Fruit fly (Drosophila melanogaster) whole organism, embryonic: ENCODE data around the gene Cpsf5.

ENCODE experiments used
- Bgb ChIP-seq: fragments of 200-800 bp; sonication (Bioruptor generic); IDR thresholded peaks from 2 replicates; pipeline ENCODE4 v1.3.6; 2022; ENCODE audit warnings: missing biosample characterization, missing genetic modification characterization; ENCODE audit not compliant: partially characterized antibody
- BtbVII ChIP-seq: fragments of 200-800 bp; sonication (Bioruptor generic); optimal IDR thresholded peaks from 3 replicates; lab custom pipeline; 2017; ENCODE audit warnings: missing biosample characterization, mild to moderate bottlenecking, missing genetic modification characterization
- C15 ChIP-seq: fragments of 200-800 bp; sonication (Bioruptor generic); IDR thresholded peaks from 3 replicates; pipeline ENCODE4 v1.3.6; 2022; ENCODE audit warnings: missing biosample characterization, missing genetic modification characterization
- CG10431 ChIP-seq: fragments of 200-800 bp; sonication (Bioruptor generic); optimal IDR thresholded peaks from 3 replicates; lab custom pipeline; 2018; ENCODE audit warnings: missing biosample characterization, mild to moderate bottlenecking, missing genetic modification characterization
- CG12299 ChIP-seq: fragments of 200-800 bp; sonication (Bioruptor generic); optimal IDR thresholded peaks from 2 replicates; lab custom pipeline; 2018; ENCODE audit warnings: missing biosample characterization, mild to moderate bottlenecking, missing genetic modification characterization
- CG1233 ChIP-seq: fragments of 200-800 bp; sonication (Bioruptor generic); optimal IDR thresholded peaks from 4 replicates; lab custom pipeline; 2018; ENCODE audit warnings: missing biosample characterization, mild to moderate bottlenecking, missing genetic modification characterization
- CG17802 ChIP-seq: fragments of 200-800 bp; sonication (Bioruptor generic); optimal IDR thresholded peaks from 2 replicates; lab custom pipeline; 2018; ENCODE audit warnings: missing biosample characterization, mild to moderate bottlenecking, missing genetic modification characterization, moderate library complexity
- CG2199 ChIP-seq: fragments of 200-800 bp; sonication (Bioruptor generic); IDR thresholded peaks from 3 replicates; pipeline ENCODE4 v1.3.6; 2022; ENCODE audit warnings: missing biosample characterization, missing genetic modification characterization
- CG2712 ChIP-seq: fragments of 200-800 bp; optimal IDR thresholded peaks from 3 replicates; lab custom pipeline; 2019; ENCODE audit warnings: missing biosample characterization, mild to moderate bottlenecking, missing genetic modification characterization, moderate library complexity
- CG2875 ChIP-seq: fragments of 200-800 bp; sonication (Bioruptor generic); optimal IDR thresholded peaks from 2 replicates; lab custom pipeline; 2017; ENCODE audit warnings: missing biosample characterization, mild to moderate bottlenecking, missing genetic modification characterization, missing genetic modification reagents
- CG31365 ChIP-seq: fragments of 200-800 bp; sonication (Bioruptor generic); optimal IDR thresholded peaks from 2 replicates; lab custom pipeline; 2018; ENCODE audit warnings: missing biosample characterization, mild to moderate bottlenecking, missing genetic modification characterization
- CG33213 ChIP-seq: fragments of 200-800 bp; sonication (Bioruptor generic); optimal IDR thresholded peaks from 3 replicates; lab custom pipeline; 2016; ENCODE audit warnings: missing biosample characterization, missing genetic modification characterization
- CG4328 ChIP-seq: fragments of 200-800 bp; sonication (Bioruptor generic); optimal IDR thresholded peaks from 3 replicates; lab custom pipeline; 2017; ENCODE audit warnings: missing biosample characterization, missing genetic modification reagents, missing genetic modification characterization
- CG5180 ChIP-seq: fragments of 200-800 bp; sonication (Bioruptor generic); optimal IDR thresholded peaks from 3 replicates; lab custom pipeline; 2017; ENCODE audit warnings: missing biosample characterization, missing genetic modification characterization, mild to moderate bottlenecking, moderate library complexity, missing genetic modification reagents
- CG6272 ChIP-seq: fragments of 200-800 bp; sonication (Bioruptor generic); IDR thresholded peaks from 2 replicates; pipeline ENCODE4 v1.3.6; 2022; ENCODE audit warnings: missing biosample characterization, missing genetic modification characterization
- D ChIP-seq, 2 experiments: fragments of 200-800 bp in 1 of 2; fragments of >200 bp in 1 of 2; sonication (Bioruptor generic) in 1 of 2; optimal IDR thresholded peaks; 2 replicates in 1 of 2; 3 replicates in 1 of 2; lab custom pipeline; 2017; ENCODE audit warnings: mild to moderate bottlenecking in 1 of 2, missing biosample characterization in 1 of 2, missing genetic modification characterization in 1 of 2, missing genetic modification reagents in 1 of 2
- E2f1 ChIP-seq: fragments of 200-800 bp; sonication (Bioruptor generic); IDR thresholded peaks from 2 replicates; pipeline ENCODE4 v1.3.6; 2022; ENCODE audit warnings: missing biosample characterization, missing genetic modification characterization
- ERR ChIP-seq: fragments of 200-800 bp; sonication (Bioruptor generic); optimal IDR thresholded peaks from 2 replicates; lab custom pipeline; 2016; ENCODE audit warnings: missing biosample characterization, missing genetic modification characterization
- Fer1 ChIP-seq: fragments of 200-800 bp; sonication (Bioruptor generic); optimal IDR thresholded peaks from 2 replicates; lab custom pipeline; 2017; ENCODE audit warnings: missing biosample characterization, mild to moderate bottlenecking, missing genetic modification characterization
- Hmr ChIP-seq: fragments of 200-800 bp; sonication (Bioruptor generic); optimal IDR thresholded peaks from 3 replicates; lab custom pipeline; 2017; ENCODE audit warnings: mild to moderate bottlenecking, missing biosample characterization, missing genetic modification reagents, missing genetic modification characterization
- Hr39 ChIP-seq: fragments of >200 bp; optimal IDR thresholded peaks from 2 replicates; lab custom pipeline; 2017
- Kr ChIP-seq: fragments of 200-800 bp; sonication (Bioruptor generic); optimal IDR thresholded peaks from 2 replicates; lab custom pipeline; 2017; ENCODE audit warnings: missing biosample characterization, mild to moderate bottlenecking, missing genetic modification characterization
- Lim3 ChIP-seq: fragments of 200-800 bp; sonication (Bioruptor generic); IDR thresholded peaks from 2 replicates; pipeline ENCODE4 v1.3.6; 2022; ENCODE audit warnings: missing biosample characterization, missing genetic modification characterization
- MESR4 ChIP-seq: fragments of 200-800 bp; sonication (Bioruptor generic); optimal IDR thresholded peaks from 2 replicates; lab custom pipeline; 2018; ENCODE audit warnings: missing biosample characterization, mild to moderate bottlenecking, missing genetic modification characterization, moderate library complexity
- Sin3A ChIP-seq: fragments of >200 bp; optimal IDR thresholded peaks from 2 replicates; lab custom pipeline; 2018
- Sox100B ChIP-seq: fragments of 200-800 bp; sonication (Bioruptor generic); optimal IDR thresholded peaks from 3 replicates; lab custom pipeline; 2018; ENCODE audit warnings: missing biosample characterization, mild to moderate bottlenecking, missing genetic modification characterization
- Ssrp ChIP-seq: fragments of 200-800 bp; sonication (Bioruptor generic); optimal IDR thresholded peaks from 2 replicates; lab custom pipeline; 2018; ENCODE audit warnings: missing biosample characterization, mild to moderate bottlenecking, missing genetic modification characterization, moderate library complexity
- Taf1 ChIP-seq: fragments of 200-800 bp; sonication (Bioruptor generic); IDR thresholded peaks from 2 replicates; pipeline ENCODE4 v1.3.6; 2022; ENCODE audit warnings: missing biosample characterization, missing genetic modification characterization
- Tbp ChIP-seq: fragments of >200 bp; optimal IDR thresholded peaks from 2 replicates; lab custom pipeline; 2018; ENCODE audit warnings: missing biosample characterization, missing genetic modification characterization
- az2 ChIP-seq: fragments of 200-800 bp; sonication (Bioruptor generic); optimal IDR thresholded peaks from 3 replicates; lab custom pipeline; 2016; ENCODE audit warnings: missing biosample characterization, missing genetic modification characterization
- bigmax ChIP-seq: fragments of 200-800 bp; sonication (Bioruptor generic); optimal IDR thresholded peaks from 2 replicates; lab custom pipeline; 2018; ENCODE audit warnings: missing biosample characterization, mild to moderate bottlenecking, missing genetic modification characterization
- bowl ChIP-seq: fragments of 200-800 bp; sonication (Bioruptor generic); IDR thresholded peaks from 2 replicates; pipeline ENCODE4 v1.3.6; 2022; ENCODE audit warnings: missing biosample characterization, missing genetic modification characterization
- crp ChIP-seq, 2 experiments: fragments of 200-800 bp; sonication (Bioruptor generic); optimal IDR thresholded peaks; 2 replicates in 1 of 2; 3 replicates in 1 of 2; lab custom pipeline; 2017; ENCODE audit warnings: missing biosample characterization in 2 of 2, missing genetic modification characterization in 2 of 2, mild to moderate bottlenecking in 1 of 2, moderate library complexity in 1 of 2
- dm ChIP-seq: fragments of 200-800 bp; sonication (Bioruptor generic); optimal IDR thresholded peaks from 3 replicates; lab custom pipeline; 2016; ENCODE audit warnings: missing biosample characterization, missing genetic modification characterization
- jigr1 ChIP-seq: fragments of 200-800 bp; sonication (Bioruptor generic); IDR thresholded peaks from 3 replicates; pipeline ENCODE4 v1.3.6; 2022; ENCODE audit warnings: missing biosample characterization, missing genetic modification characterization
- lab ChIP-seq: fragments of 200-800 bp; sonication (Bioruptor generic); optimal IDR thresholded peaks from 3 replicates; lab custom pipeline; 2017; ENCODE audit warnings: missing biosample characterization, missing genetic modification characterization, mild to moderate bottlenecking, moderate library complexity, missing genetic modification reagents
- lov ChIP-seq, 2 experiments: fragments of 200-800 bp in 1 of 2; fragments of >200 bp in 1 of 2; sonication (Bioruptor generic) in 1 of 2; IDR thresholded peaks in 1 of 2; optimal IDR thresholded peaks in 1 of 2; 2 replicates in 1 of 2; 3 replicates in 1 of 2; pipeline versions ENCODE4 v1.3.6 to Lab custom; 2017 to 2022; ENCODE audit warnings: missing biosample characterization in 1 of 2, missing genetic modification characterization in 1 of 2
- mirr ChIP-seq: fragments of 200-800 bp; sonication (Bioruptor generic); optimal IDR thresholded peaks from 3 replicates; lab custom pipeline; 2018; ENCODE audit warnings: missing biosample characterization, mild to moderate bottlenecking, missing genetic modification characterization
- nerfin-2 ChIP-seq: fragments of 200-800 bp; sonication (Bioruptor generic); IDR thresholded peaks from 2 replicates; pipeline ENCODE4 v1.3.6; 2022; ENCODE audit warnings: missing biosample characterization, missing genetic modification characterization; ENCODE audit not compliant: partially characterized antibody
- oc ChIP-seq: fragments of 200-800 bp; sonication (Bioruptor generic); optimal IDR thresholded peaks from 2 replicates; lab custom pipeline; 2018; ENCODE audit warnings: missing biosample characterization, mild to moderate bottlenecking, missing genetic modification characterization, moderate library complexity
- odd ChIP-seq: fragments of 200-800 bp; sonication (Bioruptor generic); optimal IDR thresholded peaks from 2 replicates; lab custom pipeline; 2017; ENCODE audit warnings: missing biosample characterization, mild to moderate bottlenecking, missing genetic modification characterization
- pan ChIP-seq, 4 experiments: fragments of >200 bp in 3 of 4; fragments of 200-800 bp in 1 of 4; sonication (Bioruptor generic) in 1 of 4; optimal IDR thresholded peaks in 3 of 4; IDR thresholded peaks in 1 of 4; 2 replicates each; pipeline versions ENCODE4 v1.3.6 to Lab custom; 2017 to 2022; ENCODE audit warnings: missing biosample characterization in 2 of 4, missing genetic modification characterization in 2 of 4, mixed read lengths in 1 of 4
- pita ChIP-seq: fragments of 200-800 bp; sonication (Bioruptor generic); optimal IDR thresholded peaks from 2 replicates; lab custom pipeline; 2017; ENCODE audit warnings: missing biosample characterization, mild to moderate bottlenecking, missing genetic modification characterization
- pum ChIP-seq: fragments of 200-800 bp; sonication (Bioruptor generic); optimal IDR thresholded peaks from 2 replicates; lab custom pipeline; 2016; ENCODE audit warnings: missing biosample characterization, missing genetic modification characterization
- row ChIP-seq: fragments of 200-800 bp; sonication (Bioruptor generic); IDR thresholded peaks from 3 replicates; pipeline ENCODE4 v1.3.6; 2022; ENCODE audit warnings: missing biosample characterization, missing genetic modification characterization
- sens-2 ChIP-seq: fragments of 200-800 bp; sonication (Bioruptor generic); IDR thresholded peaks from 2 replicates; pipeline ENCODE4 v1.3.6; 2022; ENCODE audit warnings: missing biosample characterization, missing genetic modification characterization
- sqz ChIP-seq: fragments of 200-800 bp; sonication (Bioruptor generic); optimal IDR thresholded peaks from 3 replicates; lab custom pipeline; 2018; ENCODE audit warnings: missing biosample characterization, mild to moderate bottlenecking, missing genetic modification characterization
- tgo ChIP-seq: fragments of 200-800 bp; sonication (Bioruptor generic); IDR thresholded peaks from 3 replicates; pipeline ENCODE4 v1.3.6; 2022; ENCODE audit warnings: missing biosample characterization, missing genetic modification characterization
- unpg ChIP-seq: fragments of 200-800 bp; sonication (Bioruptor generic); optimal IDR thresholded peaks from 3 replicates; lab custom pipeline; 2018; ENCODE audit warnings: missing biosample characterization, mild to moderate bottlenecking, missing genetic modification characterization, moderate library complexity

Gene Cpsf5

DNA sequence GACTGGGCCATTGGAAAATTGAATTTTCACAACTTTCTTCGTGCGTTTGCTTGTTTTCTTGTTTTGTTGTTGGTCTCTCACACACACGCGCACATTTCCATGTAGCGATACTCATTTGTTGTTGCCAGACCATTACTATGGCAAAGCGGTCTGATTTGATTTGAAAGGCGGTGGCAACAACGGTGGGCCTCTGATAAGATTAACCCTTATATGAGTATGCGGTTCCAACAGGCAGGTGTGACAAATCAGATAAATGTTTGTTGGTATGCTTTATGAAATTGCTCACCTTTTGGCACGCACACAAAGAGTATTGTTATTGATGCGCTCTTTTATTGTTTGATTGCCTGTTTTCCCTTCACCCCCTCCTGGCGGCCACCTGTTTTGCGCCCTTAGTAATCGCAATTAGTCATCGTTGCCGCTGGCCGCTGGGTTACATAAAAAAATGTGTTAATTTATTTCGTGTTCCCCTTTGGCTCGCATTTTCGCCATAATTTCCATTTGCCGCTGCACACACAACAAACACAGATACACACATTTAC lies 36.5 kb downstream of the Cpsf5 start (continued):
- TF ChIP-seq Taf1, result no peak
- no peak for TF ChIP-seq oc (tag; lab: Kevin White, UChicago)
- TF ChIP-seq Hmr, result peak; percentile 36
- TF ChIP-seq Ssrp (tag; lab: Kevin White, UChicago), result no peak
- no peak for TF ChIP-seq bowl (GFP tag; lab: Robert Waterston, UW)
- no peak for TF ChIP-seq lov (optimal IDR thresholded peaks at IDR 0.05; lab: Kevin White, UChicago)
- no peak for TF ChIP-seq lov (GFP tag; IDR thresholded peaks at IDR 0.05; lab: Robert Waterston, UW)
- TF ChIP-seq sens-2 (GFP tag; lab: Robert Waterston, UW), result no peak
- TF ChIP-seq odd, result no peak
- TF ChIP-seq row (GFP tag; lab: Robert Waterston, UW), result 0 out of 3 replicates have a peak, but pooled peaks have one; percentile 13
- TF ChIP-seq pum, result no peak
- TF ChIP-seq E2f1 (GFP tag; lab: Robert Waterston, UW), result no peak
- no peak for TF ChIP-seq crp (GFP tag; optimal IDR thresholded peaks at IDR 0.05; lab: Kevin White, UChicago)
- peak; percentile 20 for TF ChIP-seq MESR4 (GFP tag; lab: Kevin White, UChicago)
- no peak for TF ChIP-seq Sox100B (GFP tag; lab: Kevin White, UChicago)
- TF ChIP-seq Sin3A (lab: Kevin White, UChicago), result no peak
- TF ChIP-seq jigr1 (GFP tag; lab: Robert Waterston, UW), result no peak
- no peak for TF ChIP-seq CG5180 (GFP tag; lab: Kevin White, UChicago)
- TF ChIP-seq CG4328 (GFP tag; lab: Kevin White, UChicago), result no peak
- no peak for TF ChIP-seq CG31365 (tag; lab: Kevin White, UChicago)
- TF ChIP-seq ERR (GFP tag; lab: Kevin White, UChicago), result no peak
- peak; percentile 79 for TF ChIP-seq Kr (GFP tag; lab: Kevin White, UChicago)
- peak; percentile 23 for TF ChIP-seq Fer1 (GFP tag; lab: Kevin White, UChicago)
- TF ChIP-seq mirr, result peak; percentile 89
- no peak for TF ChIP-seq C15
- TF ChIP-seq sqz (GFP tag; lab: Kevin White, UChicago), result peak; percentile 28
- no peak for TF ChIP-seq nerfin-2
- no peak for TF ChIP-seq CG1233 (GFP tag; lab: Kevin White, UChicago)
- TF ChIP-seq az2 (GFP tag; lab: Kevin White, UChicago), result no peak
- no peak for TF ChIP-seq CG6272
- no peak for TF ChIP-seq CG33213
- no peak for TF ChIP-seq pan (optimal IDR thresholded peaks at IDR 0.05; lab: Kevin White, UChicago)
- TF ChIP-seq pan (GFP tag; optimal IDR thresholded peaks at IDR 0.05 in 1 of 2, IDR thresholded peaks at IDR 0.05 in 1 of 2), result peak in 1 of 2 experiments; percentile 7
- peak; percentile 68 for TF ChIP-seq lab (GFP tag; lab: Kevin White, UChicago)
- 0 out of 3 replicates have a peak, but pooled peaks have one; percentile 8 for TF ChIP-seq CG2199
- TF ChIP-seq CG12299 (tag; lab: Kevin White, UChicago), result no peak
- no peak for TF ChIP-seq pita (GFP tag; lab: Kevin White, UChicago)
- peak; percentile 1 for TF ChIP-seq BtbVII (GFP tag; lab: Kevin White, UChicago)
- TF ChIP-seq CG2712, result no peak
- TF ChIP-seq CG17802 (tag; lab: Kevin White, UChicago), result no peak
- TF ChIP-seq Hr39 (lab: Kevin White, UChicago), result no peak
- peak; percentile 10; the same call in 1 of the 2 replicates for TF ChIP-seq Bgb
- no peak for TF ChIP-seq Tbp
- TF ChIP-seq CG10431 (GFP tag; lab: Kevin White, UChicago), result peak; percentile 97
- peak; percentile 89 for TF ChIP-seq D (optimal IDR thresholded peaks at IDR 0.05; lab: Kevin White, UChicago)
- no peak for TF ChIP-seq D (GFP tag; optimal IDR thresholded peaks at IDR 0.05; lab: Kevin White, UChicago)
- no peak for TF ChIP-seq tgo (GFP tag; lab: Robert Waterston, UW)
- no peak for TF ChIP-seq dm (GFP tag; lab: Kevin White, UChicago)
- TF ChIP-seq unpg (GFP tag; lab: Kevin White, UChicago), result no peak
- TF ChIP-seq CG2875 (GFP tag; lab: Kevin White, UChicago), result no peak
- TF ChIP-seq Lim3 (GFP tag; lab: Robert Waterston, UW), result no peak
- TF ChIP-seq bigmax (GFP tag; lab: Kevin White, UChicago), result no peak
